Worm (Caenorhabditis elegans): ENCODE measurements around the gene algn-2.

Gene algn-2

ce11 chrII:5373275-5374047, 1.6 kb upstream of the algn-2 start, which contains the start of the genes agt-2 and F09E5.3:
agt-2 (minus strand) TSS chrII:5373827.
F09E5.3 (plus strand) TSS chrII:5373997.
- TF ChIP-seq ceh-16 (tag; optimal IDR thresholded peaks at IDR 0.05): no peak
- peak; percentile 81 for TF ChIP-seq nhr-11 (tag; optimal IDR thresholded peaks at IDR 0.05)
- TF ChIP-seq nhr-43 (tag; optimal IDR thresholded peaks at IDR 0.05; ENCODE audit: poor library complexity, severe bottlenecking): peak; percentile 89
- peak; percentile 36 for TF ChIP-seq ceh-82 (tag; optimal IDR thresholded peaks at IDR 0.05)
- TF ChIP-seq hmg-11 (tag; optimal IDR thresholded peaks at IDR 0.05): peak; percentile 84
- peak; percentile 95 for TF ChIP-seq nhr-25 (tag; optimal IDR thresholded peaks at IDR 0.05)
- no peak for TF ChIP-seq ZK546.5 (tag; optimal IDR thresholded peaks at IDR 0.05)
- no peak for TF ChIP-seq ztf-11 (tag; optimal IDR thresholded peaks at IDR 0.05)
- no peak for TF ChIP-seq ceh-9 (tag; optimal IDR thresholded peaks at IDR 0.05)
- TF ChIP-seq ama-1 (optimal IDR thresholded peaks at IDR 0.05): peak; percentile 77
- peak; percentile 23 for TF ChIP-seq skn-1 (tag; optimal IDR thresholded peaks at IDR 0.05)
- TF ChIP-seq unc-39 (tag; optimal IDR thresholded peaks at IDR 0.05): no peak
- TF ChIP-seq mml-1 (tag; optimal IDR thresholded peaks at IDR 0.05): no peak
- TF ChIP-seq lin-39 (tag; optimal IDR thresholded peaks at IDR 0.05): peak; percentile 59
- TF ChIP-seq elt-2 (tag; optimal IDR thresholded peaks at IDR 0.05): peak; percentile 92
- peak; percentile 23 for TF ChIP-seq egl-5 (tag; optimal IDR thresholded peaks at IDR 0.05)
- TF ChIP-seq R02D3.7 (tag; optimal IDR thresholded peaks at IDR 0.05): peak; percentile 75
- peak; percentile 13 for TF ChIP-seq unc-62 (GFP tag; optimal IDR thresholded peaks at IDR 0.05)
- TF ChIP-seq snpc-4 (tag; optimal IDR thresholded peaks at IDR 0.05): peak; percentile 88
- TF ChIP-seq fos-1 (tag; optimal IDR thresholded peaks at IDR 0.05): no peak
- peak; percentile 73 for TF ChIP-seq tbx-2 (tag; optimal IDR thresholded peaks at IDR 0.05)
- peak; percentile 74 for TF ChIP-seq fkh-10 (GFP tag; optimal IDR thresholded peaks at IDR 0.05)
- TF ChIP-seq nhr-77 (tag; optimal IDR thresholded peaks at IDR 0.05): peak; percentile 4
- no peak for TF ChIP-seq aly-2 (tag; optimal IDR thresholded peaks at IDR 0.05)
- peak; percentile 71 for TF ChIP-seq pqm-1 (tag; optimal IDR thresholded peaks at IDR 0.05)
- TF ChIP-seq mdl-1 (tag; optimal IDR thresholded peaks at IDR 0.05): no peak
- TF ChIP-seq egl-27 (tag; optimal IDR thresholded peaks at IDR 0.05): no peak
- TF ChIP-seq ceh-28 (tag; optimal IDR thresholded peaks at IDR 0.05): peak; percentile 79
- no peak for TF ChIP-seq elt-3 (tag; optimal IDR thresholded peaks at IDR 0.05)
- peak; percentile 97 for TF ChIP-seq nhr-23 (tag; optimal IDR thresholded peaks at IDR 0.05)
- no peak for TF ChIP-seq nhr-76 (tag; optimal IDR thresholded peaks at IDR 0.05)
- TF ChIP-seq nhr-67 (tag; optimal IDR thresholded peaks at IDR 0.05): no peak
- TF ChIP-seq zag-1 (tag; optimal IDR thresholded peaks at IDR 0.05): peak; percentile 31
- TF ChIP-seq jun-1 (tag; optimal IDR thresholded peaks at IDR 0.05): peak; percentile 71
- TF ChIP-seq pha-4 (tag; optimal IDR thresholded peaks at IDR 0.05): peak; percentile 97
- TF ChIP-seq ztf-4 (tag; optimal IDR thresholded peaks at IDR 0.05): peak; percentile 77
- no peak for TF ChIP-seq fkh-2 (tag; optimal IDR thresholded peaks at IDR 0.05)
- no peak for TF ChIP-seq daf-12 (tag; optimal IDR thresholded peaks at IDR 0.05)
- no peak for TF ChIP-seq nhr-12 (tag; optimal IDR thresholded peaks at IDR 0.05)
- peak; percentile 88 for TF ChIP-seq nfya-1 (tag; optimal IDR thresholded peaks at IDR 0.05; ENCODE audit: insufficient read depth)
- peak; percentile 42 for TF ChIP-seq elt-1 (tag; optimal IDR thresholded peaks at IDR 0.05)
- no peak for TF ChIP-seq eor-1 (tag; optimal IDR thresholded peaks at IDR 0.05)
- TF ChIP-seq lsy-12 (tag; optimal IDR thresholded peaks at IDR 0.05): peak; percentile 84
- no peak for TF ChIP-seq sea-2 (GFP tag; optimal IDR thresholded peaks at IDR 0.05)
- no peak for TF ChIP-seq nhr-28 (tag; optimal IDR thresholded peaks at IDR 0.05)
- TF ChIP-seq lin-15B (tag; optimal IDR thresholded peaks at IDR 0.05): peak; percentile 88
- no peak for TF ChIP-seq nhr-237 (tag; optimal IDR thresholded peaks at IDR 0.05)

All from whole organism, L3 larva.